Fruit fly (Drosophila melanogaster) whole organism, adult: Measurements from ENCODE around the gene CG10508.

ENCODE experiments used
- CG33017 ChIP-seq: fragments of 200-800 bp; sonication (Bioruptor generic); optimal IDR thresholded peaks from 2 replicates; lab custom pipeline; 2018; ENCODE audit warnings: missing biosample characterization, mild to moderate bottlenecking, missing genetic modification characterization, moderate library complexity
- CG7101 ChIP-seq: fragments of 200-800 bp; sonication (Bioruptor generic); optimal IDR thresholded peaks from 2 replicates; lab custom pipeline; 2018; ENCODE audit warnings: missing biosample characterization, mild to moderate bottlenecking, missing genetic modification characterization, moderate library complexity
- pad ChIP-seq: fragments of 200-800 bp; sonication (Bioruptor generic); optimal IDR thresholded peaks from 3 replicates; lab custom pipeline; 2017; ENCODE audit warnings: missing biosample characterization, missing genetic modification characterization, mild to moderate bottlenecking, moderate library complexity, missing genetic modification reagents

- TF ChIP-seq CG33017 (tag; lab: Kevin White, UChicago) (no peak), CG7101 (tag; lab: Kevin White, UChicago) (no peak), pad (GFP tag; lab: Kevin White, UChicago) (no peak)
Observed at dm6 chr3L:21200587-21200986, 9.4 kb upstream of the CG10508 start.
